Worm (Caenorhabditis elegans) whole organism, late embryonic: Measurements from ENCODE around the gene gst-28.

Source experiments
- C38D4.7 ChIP-seq: fragments of 200-800 bp; sonication (Bioruptor generic); optimal IDR thresholded peaks from 2 replicates; lab custom pipeline; 2018; ENCODE audit warnings: mild to moderate bottlenecking, missing genetic modification characterization, moderate library complexity, missing compliant biosample characterization
- K02D7.2 ChIP-seq: sonication (generic microtip); optimal IDR thresholded peaks from 2 replicates; lab custom pipeline; 2017; ENCODE audit warnings: mild to moderate bottlenecking, missing genetic modification characterization, missing compliant biosample characterization
- T23F11.4 ChIP-seq: fragments of 200-800 bp; sonication (Bioruptor generic); optimal IDR thresholded peaks from 2 replicates; lab custom pipeline; 2018; ENCODE audit warnings: mild to moderate bottlenecking, missing genetic modification characterization, missing compliant biosample characterization
- ahr-1 ChIP-seq: sonication (generic microtip); optimal IDR thresholded peaks from 2 replicates; lab custom pipeline; 2016; ENCODE audit warnings: missing genetic modification characterization, missing compliant biosample characterization
- ama-1 ChIP-seq: fragments of 150-350 bp; optimal IDR thresholded peaks from 2 replicates; lab custom pipeline; 2014
- ceh-14 ChIP-seq: sonication (generic microtip); optimal IDR thresholded peaks from 2 replicates; lab custom pipeline; 2016; ENCODE audit warnings: missing genotype, missing genetic modification characterization, missing compliant biosample characterization
- ceh-18 ChIP-seq: sonication (generic microtip); optimal IDR thresholded peaks from 2 replicates; lab custom pipeline; 2016; ENCODE audit warnings: missing genetic modification characterization, missing compliant biosample characterization
- ceh-19 ChIP-seq: fragments of 200-800 bp; sonication (Bioruptor generic); optimal IDR thresholded peaks from 2 replicates; lab custom pipeline; 2018; ENCODE audit warnings: mild to moderate bottlenecking, missing genetic modification characterization, missing compliant biosample characterization
- ceh-2 ChIP-seq: sonication (generic microtip); optimal IDR thresholded peaks from 2 replicates; lab custom pipeline; 2016; ENCODE audit warnings: missing genotype, missing genetic modification characterization, missing compliant biosample characterization
- ceh-24 ChIP-seq: sonication (generic microtip); optimal IDR thresholded peaks from 2 replicates; lab custom pipeline; 2016; ENCODE audit warnings: mild to moderate bottlenecking, missing genetic modification characterization, missing compliant biosample characterization
- ceh-30 ChIP-seq: fragments of 150-350 bp; optimal IDR thresholded peaks from 2 replicates; lab custom pipeline; 2014; ENCODE audit warnings: missing biosample characterization, missing genetic modification characterization
- ceh-31 ChIP-seq: sonication (generic microtip); optimal IDR thresholded peaks from 2 replicates; lab custom pipeline; 2016; ENCODE audit warnings: missing genetic modification characterization, missing compliant biosample characterization
- ceh-34 ChIP-seq: sonication (generic microtip); optimal IDR thresholded peaks from 2 replicates; lab custom pipeline; 2016; ENCODE audit warnings: mild to moderate bottlenecking, missing genetic modification characterization, missing compliant biosample characterization
- ceh-45 ChIP-seq: fragments of 200-800 bp; sonication (Bioruptor generic); IDR thresholded peaks from 2 replicates; pipeline ENCODE4 v1.3.6; 2022; ENCODE audit warnings: missing genetic modification reagents, missing genetic modification characterization, missing compliant biosample characterization
- ceh-48 ChIP-seq: sonication (generic microtip); optimal IDR thresholded peaks from 2 replicates; lab custom pipeline; 2016; ENCODE audit warnings: missing genetic modification characterization, inconsistent platforms, missing compliant biosample characterization
- ceh-6 ChIP-seq: fragments of 200-800 bp; sonication (Bioruptor generic); optimal IDR thresholded peaks from 2 replicates; lab custom pipeline; 2018; ENCODE audit warnings: mild to moderate bottlenecking, missing genetic modification characterization, missing compliant biosample characterization
- ceh-9 ChIP-seq: sonication (generic microtip); optimal IDR thresholded peaks from 2 replicates; lab custom pipeline; 2016; ENCODE audit warnings: mild to moderate bottlenecking, missing genetic modification characterization, inconsistent platforms, missing compliant biosample characterization
- che-1 ChIP-seq: sonication (generic microtip); optimal IDR thresholded peaks from 2 replicates; lab custom pipeline; 2016; ENCODE audit warnings: mild to moderate bottlenecking, missing genetic modification characterization, missing compliant biosample characterization
- dve-1 ChIP-seq: sonication (generic microtip); optimal IDR thresholded peaks from 2 replicates; lab custom pipeline; 2017; ENCODE audit warnings: antibody characterized with exemption, mild to moderate bottlenecking, missing genetic modification characterization, missing compliant biosample characterization
- elt-2 ChIP-seq: sonication (generic microtip); optimal IDR thresholded peaks from 2 replicates; lab custom pipeline; 2016; ENCODE audit warnings: missing genetic modification reagents, missing genetic modification characterization, missing compliant biosample characterization
- elt-4 ChIP-seq: sonication (generic microtip); optimal IDR thresholded peaks from 2 replicates; lab custom pipeline; 2016; ENCODE audit warnings: missing genetic modification characterization, missing compliant biosample characterization
- ets-4 ChIP-seq: sonication (generic microtip); optimal IDR thresholded peaks from 2 replicates; lab custom pipeline; 2016; ENCODE audit warnings: missing genetic modification characterization, missing compliant biosample characterization
- eyg-1 ChIP-seq: sonication (generic microtip); optimal IDR thresholded peaks from 2 replicates; lab custom pipeline; 2016; ENCODE audit warnings: missing genotype, missing genetic modification characterization, missing compliant biosample characterization
- fax-1 ChIP-seq: sonication (generic microtip); optimal IDR thresholded peaks from 2 replicates; lab custom pipeline; 2016; ENCODE audit warnings: missing genotype, missing genetic modification characterization, missing compliant biosample characterization
- fkh-10 ChIP-seq: fragments of 150-350 bp; optimal IDR thresholded peaks from 2 replicates; lab custom pipeline; 2014; ENCODE audit warnings: missing biosample characterization, missing genetic modification reagents, missing genetic modification characterization
- fkh-6 ChIP-seq: sonication (generic microtip); optimal IDR thresholded peaks from 2 replicates; lab custom pipeline; 2016; ENCODE audit warnings: missing genetic modification characterization, missing compliant biosample characterization
- hlh-15 ChIP-seq: sonication (generic microtip); optimal IDR thresholded peaks from 2 replicates; lab custom pipeline; 2016; ENCODE audit warnings: missing genetic modification characterization, missing compliant biosample characterization
- hlh-30 ChIP-seq: sonication (generic microtip); optimal IDR thresholded peaks from 2 replicates; lab custom pipeline; 2017; ENCODE audit warnings: antibody characterized with exemption, missing genetic modification characterization, missing compliant biosample characterization; ENCODE audit not compliant: insufficient read depth
- hlh-6 ChIP-seq: sonication (generic microtip); optimal IDR thresholded peaks from 2 replicates; lab custom pipeline; 2016; ENCODE audit warnings: missing genotype, missing genetic modification characterization, missing compliant biosample characterization
- lin-11 ChIP-seq: fragments of 200-800 bp; sonication (Bioruptor generic); optimal IDR thresholded peaks from 2 replicates; lab custom pipeline; 2018; ENCODE audit warnings: mild to moderate bottlenecking, missing genetic modification characterization, missing compliant biosample characterization
- madf-2 ChIP-seq: sonication (generic microtip); optimal IDR thresholded peaks from 2 replicates; lab custom pipeline; 2017; ENCODE audit warnings: missing genetic modification characterization, missing compliant biosample characterization
- nfya-1 ChIP-seq: sonication (generic microtip); optimal IDR thresholded peaks from 2 replicates; lab custom pipeline; 2017; ENCODE audit warnings: missing genetic modification characterization, mild to moderate bottlenecking, missing compliant biosample characterization, antibody characterized with exemption, moderate library complexity
- nhr-11 ChIP-seq: fragments of 150-350 bp; optimal IDR thresholded peaks from 2 replicates; lab custom pipeline; 2014; ENCODE audit warnings: missing biosample characterization, missing genetic modification characterization
- nhr-232 ChIP-seq: sonication (generic microtip); optimal IDR thresholded peaks from 2 replicates; lab custom pipeline; 2016; ENCODE audit warnings: missing genetic modification characterization, missing compliant biosample characterization
- npax-4 ChIP-seq: sonication (generic microtip); optimal IDR thresholded peaks from 2 replicates; lab custom pipeline; 2016; ENCODE audit warnings: missing genetic modification characterization, missing compliant biosample characterization
- odd-2 ChIP-seq: sonication (generic microtip); optimal IDR thresholded peaks from 2 replicates; lab custom pipeline; 2017; ENCODE audit warnings: antibody characterized with exemption, mild to moderate bottlenecking, missing genetic modification characterization, missing compliant biosample characterization
- pag-3 ChIP-seq: sonication (generic microtip); optimal IDR thresholded peaks from 2 replicates; lab custom pipeline; 2016; ENCODE audit warnings: missing compliant biosample characterization, missing genetic modification characterization, borderline replicate concordance
- pax-1 ChIP-seq: fragments of 150-350 bp; optimal IDR thresholded peaks from 2 replicates; lab custom pipeline; 2014; ENCODE audit warnings: missing biosample characterization, missing genetic modification characterization
- pha-4 ChIP-seq: fragments of 150-350 bp; optimal IDR thresholded peaks from 2 replicates; lab custom pipeline; 2018; ENCODE audit warnings: missing biosample characterization, missing genetic modification reagents, missing genetic modification characterization
- rnt-1 ChIP-seq: sonication (generic microtip); optimal IDR thresholded peaks from 2 replicates; lab custom pipeline; 2016; ENCODE audit warnings: missing genetic modification characterization, missing compliant biosample characterization
- sdc-2 ChIP-seq: sonication (generic microtip); optimal IDR thresholded peaks from 2 replicates; lab custom pipeline; 2016; ENCODE audit warnings: missing genotype, missing genetic modification characterization, missing compliant biosample characterization
- sox-2 ChIP-seq: fragments of 200-800 bp; sonication (Bioruptor generic); IDR thresholded peaks from 2 replicates; pipeline ENCODE4 v1.3.6; 2022; ENCODE audit warnings: missing genetic modification reagents, missing genetic modification characterization, missing compliant biosample characterization
- sox-4 ChIP-seq: sonication (generic microtip); optimal IDR thresholded peaks from 2 replicates; lab custom pipeline; 2017; ENCODE audit warnings: mild to moderate bottlenecking, missing genetic modification characterization, inconsistent platforms, missing compliant biosample characterization
- syd-9 ChIP-seq: sonication (generic microtip); optimal IDR thresholded peaks from 2 replicates; lab custom pipeline; 2016; ENCODE audit warnings: mild to moderate bottlenecking, missing genetic modification characterization, moderate library complexity, missing compliant biosample characterization
- tbx-7 ChIP-seq: sonication (generic microtip); optimal IDR thresholded peaks from 2 replicates; lab custom pipeline; 2016; ENCODE audit warnings: missing genotype, missing genetic modification characterization, missing compliant biosample characterization
- unc-42 ChIP-seq: sonication (generic microtip); optimal IDR thresholded peaks from 2 replicates; lab custom pipeline; 2016; ENCODE audit warnings: missing genotype, missing genetic modification characterization, missing compliant biosample characterization
- unc-55 ChIP-seq: sonication (generic microtip); optimal IDR thresholded peaks from 2 replicates; lab custom pipeline; 2017; ENCODE audit warnings: missing biosample characterization, missing genetic modification reagents, missing genetic modification characterization
- unc-86 ChIP-seq: sonication (generic microtip); optimal IDR thresholded peaks from 2 replicates; lab custom pipeline; 2016; ENCODE audit warnings: missing genetic modification characterization, missing compliant biosample characterization
- zip-5 ChIP-seq: sonication (generic microtip); optimal IDR thresholded peaks from 2 replicates; lab custom pipeline; 2016; ENCODE audit warnings: missing genetic modification characterization, missing compliant biosample characterization
- ztf-16 ChIP-seq: sonication (generic microtip); optimal IDR thresholded peaks from 2 replicates; lab custom pipeline; 2017; ENCODE audit warnings: missing genetic modification characterization, missing compliant biosample characterization

The gst-28 gene

DNA sequence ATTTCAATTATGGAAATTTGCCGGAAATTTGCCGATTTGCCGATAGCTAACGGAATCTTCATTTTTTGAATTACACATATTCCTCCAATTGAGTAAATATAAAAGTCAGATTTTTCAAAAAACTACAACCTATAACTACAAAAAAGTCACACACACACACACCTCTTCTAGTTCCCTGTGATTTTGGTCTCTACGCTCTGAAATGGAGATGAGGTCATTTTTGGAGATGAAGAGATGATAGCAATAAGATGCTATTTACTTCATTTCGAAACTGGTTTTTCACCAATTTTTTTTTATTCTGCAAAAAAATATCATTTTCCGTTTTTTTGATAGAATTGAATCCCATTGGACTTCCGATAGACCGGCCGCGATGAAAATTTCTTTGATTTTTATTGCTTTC lies 43.2 kb downstream of the gst-28 start, which contains the start of gene Y53F4B.23:
Gene Y53F4B.23, plus strand, starts transcription at position 312 of the 400 bp plus-strand sequence.
- TF ChIP-seq madf-2 (tag; lab: Kevin White, UChicago), result no peak

DNA sequence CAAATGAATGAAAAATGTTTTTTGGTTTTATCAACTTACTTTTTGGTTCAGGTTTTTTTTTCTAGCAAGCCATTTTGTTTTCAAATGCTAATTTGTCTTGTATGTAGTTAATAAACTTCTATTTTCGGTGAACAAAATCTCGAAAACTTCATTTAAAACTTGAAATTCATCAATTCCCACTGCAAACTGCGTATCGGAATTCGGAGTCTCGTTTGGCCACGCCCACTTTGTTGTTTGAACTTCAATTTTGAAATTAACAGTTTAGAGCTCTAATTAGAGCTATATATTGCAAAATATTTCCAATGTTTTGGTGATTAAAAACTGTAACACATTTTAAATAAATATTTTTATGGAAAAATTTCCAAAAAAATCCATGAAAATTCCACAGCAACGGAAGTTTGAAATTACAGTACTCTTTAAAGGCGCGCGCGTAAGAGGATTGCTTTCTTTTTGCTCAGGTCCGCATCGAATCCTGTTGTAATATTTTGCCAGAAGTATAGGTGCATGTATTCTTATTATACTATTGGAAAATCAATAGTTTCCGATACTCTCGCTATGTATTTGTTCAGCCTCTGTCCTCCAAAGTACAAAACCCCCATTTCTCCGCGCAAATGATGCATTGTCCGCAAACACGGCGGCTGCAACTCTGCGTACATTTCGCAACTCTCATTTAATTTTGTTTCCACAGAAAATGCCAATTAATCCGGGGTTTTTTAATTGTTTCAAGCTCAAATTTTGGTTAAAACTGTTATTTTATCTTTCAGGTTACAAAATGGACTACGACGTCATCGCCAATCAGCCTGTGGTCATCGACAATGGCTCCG lies 47.6 kb downstream of the gst-28 start, which contains the start of gene arp-1:
Gene arp-1, plus strand, starts transcription at position 765 of the 824 bp plus-strand sequence.
- TF ChIP-seq ama-1 (lab: Kevin White, UChicago), result no peak
- no peak for TF ChIP-seq ceh-18
- TF ChIP-seq sox-4, result no peak
- TF ChIP-seq unc-42 (tag; lab: Kevin White, UChicago), result peak; percentile 67
- TF ChIP-seq npax-4 (tag; lab: Kevin White, UChicago), result no peak
- TF ChIP-seq nfya-1 (tag; lab: Kevin White, UChicago), result peak; percentile 39
- TF ChIP-seq T23F11.4 (GFP tag; lab: Kevin White, UChicago), result no peak
- TF ChIP-seq pha-4, result no peak
- TF ChIP-seq ets-4 (tag; lab: Kevin White, UChicago), result no peak
- TF ChIP-seq ztf-16 (tag; lab: Kevin White, UChicago), result no peak
- TF ChIP-seq ahr-1, result no peak
- TF ChIP-seq rnt-1 (tag; lab: Kevin White, UChicago), result no peak
- TF ChIP-seq unc-55, result no peak
- TF ChIP-seq elt-2 (tag; lab: Kevin White, UChicago), result peak; percentile 20
- no peak for TF ChIP-seq nhr-232 (tag; lab: Kevin White, UChicago)
- no peak for TF ChIP-seq fax-1 (tag; lab: Kevin White, UChicago)
- no peak for TF ChIP-seq ceh-2
- no peak for TF ChIP-seq lin-11 (tag; lab: Kevin White, UChicago)
- no peak for TF ChIP-seq unc-86 (tag; lab: Kevin White, UChicago)
- TF ChIP-seq hlh-15 (tag; lab: Kevin White, UChicago), result no peak
- no peak for TF ChIP-seq eyg-1 (tag; lab: Kevin White, UChicago)
- no peak for TF ChIP-seq elt-4 (tag; lab: Kevin White, UChicago)
- TF ChIP-seq ceh-34 (tag; lab: Kevin White, UChicago), result peak; percentile 3
- no peak for TF ChIP-seq hlh-30 (tag; lab: Kevin White, UChicago)
- TF ChIP-seq syd-9 (tag; lab: Kevin White, UChicago), result no peak
- no peak for TF ChIP-seq sox-2 (GFP tag; lab: Robert Waterston, UW)
- TF ChIP-seq sdc-2 (tag; lab: Kevin White, UChicago), result no peak
- TF ChIP-seq ceh-19, result no peak
- peak; percentile 3 for TF ChIP-seq K02D7.2 (tag; lab: Kevin White, UChicago)
- TF ChIP-seq pax-1 (tag; lab: Kevin White, UChicago), result no peak
- TF ChIP-seq odd-2, result no peak
- no peak for TF ChIP-seq ceh-9 (tag; lab: Kevin White, UChicago)
- TF ChIP-seq ceh-6 (GFP tag; lab: Kevin White, UChicago), result no peak
- no peak for TF ChIP-seq ceh-45
- TF ChIP-seq ceh-14 (tag; lab: Kevin White, UChicago), result peak; percentile 10
- TF ChIP-seq ceh-24, result no peak
- TF ChIP-seq fkh-6 (tag; lab: Kevin White, UChicago), result no peak
- TF ChIP-seq che-1 (tag; lab: Kevin White, UChicago), result no peak
- peak; percentile 10 for TF ChIP-seq zip-5 (tag; lab: Kevin White, UChicago)
- TF ChIP-seq hlh-6 (tag; lab: Kevin White, UChicago), result no peak
- TF ChIP-seq ceh-31 (tag; lab: Kevin White, UChicago), result peak; percentile 45
- no peak for TF ChIP-seq C38D4.7 (GFP tag; lab: Kevin White, UChicago)
- no peak for TF ChIP-seq nhr-11
- TF ChIP-seq tbx-7, result no peak
- TF ChIP-seq fkh-10 (GFP tag; lab: Kevin White, UChicago), result no peak
- no peak for TF ChIP-seq madf-2 (tag; lab: Kevin White, UChicago)
- TF ChIP-seq ceh-48, result peak; percentile 8
- TF ChIP-seq ceh-30, result no peak
- TF ChIP-seq pag-3, result no peak
- TF ChIP-seq dve-1 (tag; lab: Kevin White, UChicago), result no peak
